Worm (Caenorhabditis elegans) whole organism, young adult: ENCODE results near the gene F46F5.14.
"Not testable (repeated sequence)": the region's sequence is repeated elsewhere in the genome, so short reads cannot be mapped to it uniquely, and the experiment has no call there.

Experiments
- B0336.3 ChIP-seq: fragments of 200-800 bp; sonication (Bioruptor generic); IDR thresholded peaks from 2 replicates; pipeline ENCODE4 v1.3.6; 2022; ENCODE audit warnings: missing genetic modification characterization, missing compliant biosample characterization
- F22D6.2 ChIP-seq: sonication (generic microtip); optimal IDR thresholded peaks from 2 replicates; lab custom pipeline; 2016; ENCODE audit warnings: mild to moderate bottlenecking, missing genetic modification characterization, missing compliant biosample characterization
- K11D2.4 ChIP-seq: fragments of 200-800 bp; sonication (Bioruptor generic); IDR thresholded peaks from 2 replicates; pipeline ENCODE4 v1.3.6; 2022; ENCODE audit warnings: missing genetic modification reagents, missing genetic modification characterization, missing compliant biosample characterization
- K12H6.12 ChIP-seq: fragments of 200-800 bp; sonication (Bioruptor generic); optimal IDR thresholded peaks from 2 replicates; lab custom pipeline; 2018; ENCODE audit warnings: mild to moderate bottlenecking, missing genetic modification characterization, missing compliant biosample characterization
- Y53G8AR.9 ChIP-seq: fragments of 200-800 bp; sonication (Bioruptor generic); conservative IDR thresholded peaks from 2 replicates; pipeline ENCODE4 v1.3.6; 2022; ENCODE audit warnings: missing genetic modification reagents, missing genetic modification characterization, missing compliant biosample characterization
- Y95B8A.8 ChIP-seq: fragments of 200-800 bp; sonication (Bioruptor generic); IDR thresholded peaks from 2 replicates; pipeline ENCODE4 v1.3.6; 2022; ENCODE audit warnings: missing genetic modification reagents, missing genetic modification characterization, missing compliant biosample characterization
- ama-1 ChIP-seq, 3 experiments: fragments of 150-350 bp in 1 of 3; sonication (generic microtip) in 2 of 3; optimal IDR thresholded peaks; 2 replicates each; lab custom pipeline; 2014 to 2018; ENCODE audit warnings: missing biosample characterization in 2 of 3, missing genetic modification characterization in 2 of 3, missing genetic modification reagents in 2 of 3
- attf-5 ChIP-seq: fragments of 200-800 bp; sonication (Bioruptor generic); optimal IDR thresholded peaks from 2 replicates; lab custom pipeline; 2018; ENCODE audit warnings: mild to moderate bottlenecking, missing genetic modification characterization, missing compliant biosample characterization
- bed-1 ChIP-seq: fragments of 200-800 bp; sonication (Bioruptor generic); IDR thresholded peaks from 2 replicates; pipeline ENCODE4 v1.3.6; 2022; ENCODE audit warnings: missing genetic modification reagents, missing genetic modification characterization, missing compliant biosample characterization
- cebp-1 ChIP-seq, 2 experiments: fragments of 200-800 bp in 1 of 2; sonication (Bioruptor generic) in 1 of 2; sonication (generic microtip) in 1 of 2; IDR thresholded peaks in 1 of 2; optimal IDR thresholded peaks in 1 of 2; 2 replicates each; pipeline versions ENCODE4 v1.3.6 to Lab custom; 2017 to 2022; ENCODE audit warnings: missing compliant biosample characterization in 2 of 2, missing genetic modification characterization in 2 of 2, mild to moderate bottlenecking in 1 of 2, missing genetic modification reagents in 1 of 2, moderate library complexity in 1 of 2
- ceh-27 ChIP-seq: fragments of 200-800 bp; sonication (Bioruptor generic); optimal IDR thresholded peaks from 2 replicates; lab custom pipeline; 2018; ENCODE audit warnings: mild to moderate bottlenecking, missing genetic modification characterization, moderate library complexity, missing compliant biosample characterization
- die-1 ChIP-seq: sonication (generic microtip); optimal IDR thresholded peaks from 2 replicates; lab custom pipeline; 2016; ENCODE audit warnings: missing genotype, mild to moderate bottlenecking, missing genetic modification characterization, missing compliant biosample characterization
- egl-44 ChIP-seq: fragments of 200-800 bp; sonication (Bioruptor generic); IDR thresholded peaks from 2 replicates; pipeline ENCODE4 v1.3.6; 2022; ENCODE audit warnings: missing genetic modification reagents, missing genetic modification characterization, missing compliant biosample characterization
- hlh-26 ChIP-seq: fragments of 200-800 bp; sonication (Bioruptor generic); conservative IDR thresholded peaks from 2 replicates; pipeline ENCODE4 v1.3.6; 2022; ENCODE audit warnings: missing genetic modification reagents, missing genetic modification characterization, missing compliant biosample characterization
- hmg-1.2 ChIP-seq: fragments of 200-800 bp; sonication (Bioruptor generic); IDR thresholded peaks from 2 replicates; pipeline ENCODE4 v1.3.6; 2022; ENCODE audit warnings: missing genetic modification reagents, missing genetic modification characterization, missing compliant biosample characterization
- let-526 ChIP-seq: fragments of 200-800 bp; sonication (Bioruptor generic); IDR thresholded peaks from 2 replicates; pipeline ENCODE4 v1.3.6; 2022; ENCODE audit warnings: missing genetic modification reagents, missing genetic modification characterization, missing compliant biosample characterization
- lin-40 ChIP-seq: sonication (generic microtip); optimal IDR thresholded peaks from 2 replicates; lab custom pipeline; 2016; ENCODE audit warnings: missing genetic modification characterization, mild to moderate bottlenecking, missing compliant biosample characterization, missing genotype, missing genetic modification reagents
- lin-54 ChIP-seq: fragments of 200-800 bp; sonication (Bioruptor generic); optimal IDR thresholded peaks from 2 replicates; lab custom pipeline; 2018; ENCODE audit warnings: mild to moderate bottlenecking, missing genetic modification characterization, missing compliant biosample characterization
- mcd-1 ChIP-seq: fragments of 200-800 bp; sonication (Bioruptor generic); IDR thresholded peaks from 2 replicates; pipeline ENCODE4 v1.3.6; 2022; ENCODE audit warnings: missing genetic modification reagents, missing genetic modification characterization, missing compliant biosample characterization
- nfyb-1 ChIP-seq: fragments of 200-800 bp; sonication (Bioruptor generic); IDR thresholded peaks from 2 replicates; pipeline ENCODE4 v1.3.6; 2022; ENCODE audit warnings: missing genetic modification reagents, missing genetic modification characterization, missing compliant biosample characterization
- nhr-80 ChIP-seq: sonication (generic microtip); optimal IDR thresholded peaks from 2 replicates; lab custom pipeline; 2016; ENCODE audit warnings: missing genetic modification characterization, missing compliant biosample characterization
- nhr-90 ChIP-seq: sonication (generic microtip); optimal IDR thresholded peaks from 2 replicates; lab custom pipeline; 2016; ENCODE audit warnings: missing genotype, mild to moderate bottlenecking, missing genetic modification characterization, missing compliant biosample characterization
- rcor-1 ChIP-seq: fragments of 200-800 bp; sonication (Bioruptor generic); IDR thresholded peaks from 2 replicates; pipeline ENCODE4 v1.3.6; 2022; ENCODE audit warnings: missing genetic modification reagents, missing genetic modification characterization, missing compliant biosample characterization
- snpc-1.3 ChIP-seq: sonication (generic microtip); optimal IDR thresholded peaks from 2 replicates; lab custom pipeline; 2017; ENCODE audit warnings: missing genetic modification characterization, mild to moderate bottlenecking, missing compliant biosample characterization, antibody characterized with exemption, moderate library complexity, missing genotype, missing genetic modification reagents; ENCODE audit not compliant: insufficient read depth
- tbp1 ChIP-seq: fragments of 200-800 bp; sonication (Bioruptor generic); optimal IDR thresholded peaks from 2 replicates; lab custom pipeline; 2018; ENCODE audit warnings: mild to moderate bottlenecking, missing genetic modification characterization, missing compliant biosample characterization
- tlf-1 ChIP-seq: fragments of 200-800 bp; sonication (Bioruptor generic); optimal IDR thresholded peaks from 2 replicates; lab custom pipeline; 2018; ENCODE audit warnings: mild to moderate bottlenecking, missing genetic modification characterization, missing compliant biosample characterization
- ztf-26 ChIP-seq: sonication (generic microtip); optimal IDR thresholded peaks from 2 replicates; lab custom pipeline; 2017; ENCODE audit warnings: missing genetic modification characterization, missing compliant biosample characterization

F46F5.14 gene

ce11 chrII:848519-848918 lies 48.7 kb downstream of the F46F5.14 start, which contains the start of the genes acdh-9 and F28A10.13:
Gene acdh-9, minus strand, starts transcription at chrII:848603.
Gene F28A10.13, plus strand, starts transcription at chrII:848812.
- peak; percentile 15 for TF ChIP-seq tlf-1 (GFP tag; lab: Kevin White, UChicago)
- peak; percentile 74 for TF ChIP-seq nhr-80 (tag; lab: Kevin White, UChicago)
- TF ChIP-seq Y95B8A.8, result no peak
- TF ChIP-seq die-1 (tag; lab: Kevin White, UChicago), result no peak
- TF ChIP-seq K12H6.12 (tag; lab: Kevin White, UChicago), result peak; percentile 23
- TF ChIP-seq egl-44, result no peak
- 0 out of 2 replicates have a peak, but pooled peaks have one; percentile 55 for TF ChIP-seq let-526
- 0 out of 2 replicates have a peak, but pooled peaks have one; percentile 40 for TF ChIP-seq rcor-1 (GFP tag; lab: Robert Waterston, UW)
- TF ChIP-seq cebp-1 (GFP tag; IDR thresholded peaks at IDR 0.05; lab: Robert Waterston, UW), result no peak
- peak; percentile 73 for TF ChIP-seq cebp-1 (tag; optimal IDR thresholded peaks at IDR 0.05; lab: Kevin White, UChicago)
- no peak for TF ChIP-seq hlh-26 (GFP tag; lab: Robert Waterston, UW)
- TF ChIP-seq bed-1 (GFP tag; lab: Robert Waterston, UW), result no peak
- no peak for TF ChIP-seq Y53G8AR.9 (GFP tag; lab: Robert Waterston, UW)
- 0 out of 2 replicates have a peak, but pooled peaks have one; percentile 52 for TF ChIP-seq nfyb-1 (GFP tag; lab: Robert Waterston, UW)
- peak; percentile 31 for TF ChIP-seq lin-40 (tag; lab: Kevin White, UChicago)
- no peak for TF ChIP-seq ztf-26 (tag; lab: Kevin White, UChicago)
- peak; percentile 41; the same call in 1 of the 2 replicates for TF ChIP-seq mcd-1
- peak; percentile 65 for TF ChIP-seq F22D6.2 (tag; lab: Kevin White, UChicago)
- TF ChIP-seq B0336.3 (GFP tag; lab: Robert Waterston, UW), result peak; percentile 70
- peak; percentile 35 for TF ChIP-seq tbp1
- TF ChIP-seq attf-5 (GFP tag; lab: Kevin White, UChicago), result peak; percentile 57
- TF ChIP-seq nhr-90 (tag; lab: Kevin White, UChicago), result peak; percentile 0
- peak; percentile 41 for TF ChIP-seq ama-1 (optimal IDR thresholded peaks at IDR 0.05; lab: Kevin White, UChicago)
- no peak for TF ChIP-seq ama-1 (GFP tag; optimal IDR thresholded peaks at IDR 0.05; lab: Kevin White, UChicago)
- peak; percentile 80; the same call in 1 of the 2 replicates for TF ChIP-seq hmg-1.2 (GFP tag; lab: Robert Waterston, UW)
- peak; percentile 25 for TF ChIP-seq ceh-27
- TF ChIP-seq lin-54, result peak; percentile 31
- peak; percentile 31; the same call in 1 of the 2 replicates for TF ChIP-seq K11D2.4 (GFP tag; lab: Robert Waterston, UW)

DNA sequence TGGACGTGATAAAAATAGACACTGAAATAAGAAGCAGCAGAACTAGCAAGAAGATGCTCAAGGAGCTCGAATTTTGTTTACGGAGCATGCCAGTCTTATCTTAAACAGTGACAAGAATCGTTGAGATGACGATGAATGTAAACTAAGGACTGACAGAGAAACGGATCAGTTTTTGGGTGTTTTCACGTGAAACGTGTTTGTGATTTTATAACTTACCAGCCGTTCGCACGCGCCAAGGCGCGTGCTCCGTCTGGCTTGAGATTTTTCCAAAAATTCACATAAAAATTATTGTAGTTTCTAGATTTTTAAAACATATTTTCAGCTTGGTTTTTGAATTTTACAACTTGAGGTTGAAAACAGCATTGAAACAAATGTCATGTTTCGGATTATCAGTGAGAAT lies 50.8 kb downstream of the F46F5.14 start, which contains the start of gene F28A10.5:
TSS of gene F28A10.5 (minus strand) at position 101 of the 400 bp plus-strand sequence.
- TF ChIP-seq Y95B8A.8; snpc-1.3 (tag; lab: Kevin White, UChicago); nhr-80 (tag; lab: Kevin White, UChicago): not testable (repeated sequence)
